Worm (Caenorhabditis elegans): ENCODE data around the gene srw-69.

DNA sequence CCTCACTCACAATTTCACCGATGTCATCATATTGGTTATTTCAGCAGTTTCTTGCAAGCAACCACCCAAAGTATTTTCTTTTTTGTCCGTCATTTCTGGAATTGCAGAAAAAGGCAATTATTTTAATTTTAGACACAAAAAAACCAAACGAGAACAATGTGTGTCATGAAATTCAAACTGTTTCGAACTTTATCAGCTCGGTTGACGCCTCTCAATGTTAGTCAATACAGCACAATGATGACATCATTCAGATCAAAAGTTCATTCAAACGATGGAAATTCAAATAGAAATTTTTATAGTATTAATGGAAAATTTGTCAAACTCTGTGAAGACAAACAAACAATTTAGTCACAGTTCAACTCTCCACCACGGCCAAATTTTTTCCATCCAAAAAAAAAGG is 36.8 kb downstream of the srw-69 start, which contains the start of gene fbxa-105:
- TF ChIP-seq ceh-82 (tag; optimal IDR thresholded peaks at IDR 0.05): no peak
- TF ChIP-seq lin-15B (tag; optimal IDR thresholded peaks at IDR 0.05): no peak
- no peak for TF ChIP-seq mab-9 (GFP tag; IDR thresholded peaks at IDR 0.05)
- TF ChIP-seq unc-130 (tag; optimal IDR thresholded peaks at IDR 0.05): no peak
- TF ChIP-seq lin-13 (GFP tag; optimal IDR thresholded peaks at IDR 0.05): no peak
- no peak for TF ChIP-seq ama-1 (optimal IDR thresholded peaks at IDR 0.05)
- no peak for TF ChIP-seq snpc-4 (tag; optimal IDR thresholded peaks at IDR 0.05)
- TF ChIP-seq tbx-2 (tag; optimal IDR thresholded peaks at IDR 0.05): no peak
- no peak for TF ChIP-seq nhr-76 (tag; optimal IDR thresholded peaks at IDR 0.05)
- TF ChIP-seq pqm-1 (tag; optimal IDR thresholded peaks at IDR 0.05): no peak
- no peak for TF ChIP-seq aly-2 (tag; optimal IDR thresholded peaks at IDR 0.05)
- TF ChIP-seq snu-23 (GFP tag; optimal IDR thresholded peaks at IDR 0.05): no peak
- TF ChIP-seq mef-2 (tag; optimal IDR thresholded peaks at IDR 0.05): no peak

All from whole organism, L1 larva.